Worm (Caenorhabditis elegans) whole organism, L4 larva: ENCODE data around the gene B0222.5.
A peak's percentile ranks its signal among the peaks of the same experiment; 100 is the strongest.

ENCODE experiments used
- F10B5.3 ChIP-seq: sonication (generic microtip); optimal IDR thresholded peaks from 2 replicates; lab custom pipeline; 2016; ENCODE audit warnings: mild to moderate bottlenecking, missing genetic modification characterization, missing compliant biosample characterization
- F26F4.8 ChIP-seq: fragments of 200-800 bp; sonication (Bioruptor generic); conservative IDR thresholded peaks from 2 replicates; pipeline ENCODE4 v1.3.6; 2022; ENCODE audit warnings: missing genetic modification characterization, missing compliant biosample characterization
- F37D6.2 ChIP-seq: sonication (generic microtip); optimal IDR thresholded peaks from 2 replicates; lab custom pipeline; 2016; ENCODE audit warnings: mild to moderate bottlenecking, missing genetic modification characterization, missing compliant biosample characterization
- F44E2.7 ChIP-seq: fragments of 200-800 bp; sonication (Bioruptor generic); IDR thresholded peaks from 2 replicates; pipeline ENCODE4 v2.1.2; 2022; ENCODE audit warnings: missing genetic modification characterization, missing compliant biosample characterization
- F49E8.2 ChIP-seq: sonication (generic microtip); optimal IDR thresholded peaks from 2 replicates; lab custom pipeline; 2016; ENCODE audit warnings: missing compliant biosample characterization, mild to moderate bottlenecking, missing genetic modification characterization, borderline replicate concordance
- R02D3.7 ChIP-seq: fragments of 150-350 bp; sonication (generic microtip); optimal IDR thresholded peaks from 3 replicates; lab custom pipeline; 2014; ENCODE audit warnings: missing biosample characterization, missing genetic modification characterization
- Y48G9A.11 ChIP-seq: fragments of 200-800 bp; sonication (Bioruptor generic); IDR thresholded peaks from 2 replicates; pipeline ENCODE4 v1.3.6; 2022; ENCODE audit warnings: missing genetic modification reagents, missing genetic modification characterization, missing compliant biosample characterization
- aha-1 ChIP-seq: fragments of 150-350 bp; peaks from one replicate; lab custom pipeline; 2014; ENCODE audit warnings: missing biosample characterization, missing genetic modification characterization
- aly-2 ChIP-seq: sonication (generic microtip); optimal IDR thresholded peaks from 2 replicates; lab custom pipeline; 2018; ENCODE audit warnings: missing biosample characterization, missing genetic modification characterization
- ceh-32 ChIP-seq: sonication (generic microtip); optimal IDR thresholded peaks from 2 replicates; lab custom pipeline; 2016; ENCODE audit warnings: mild to moderate bottlenecking, missing genetic modification characterization, missing compliant biosample characterization; ENCODE audit not compliant: poor library complexity
- ceh-62 ChIP-seq: sonication (generic microtip); optimal IDR thresholded peaks from 2 replicates; lab custom pipeline; 2017; ENCODE audit warnings: missing biosample characterization, missing genetic modification characterization
- ces-1 ChIP-seq: fragments of 150-350 bp; sonication (generic microtip); optimal IDR thresholded peaks from 4 replicates; lab custom pipeline; 2014; ENCODE audit warnings: missing biosample characterization, missing genetic modification reagents, missing genetic modification characterization
- ctbp-1 ChIP-seq: fragments of 200-800 bp; sonication (Bioruptor generic); IDR thresholded peaks from 2 replicates; pipeline ENCODE4 v1.3.6; 2022; ENCODE audit warnings: missing genetic modification reagents, missing genetic modification characterization, missing compliant biosample characterization
- daf-16 ChIP-seq, 3 experiments: sonication (generic microtip); optimal IDR thresholded peaks; 2 replicates each; lab custom pipeline; 2016 to 2017; ENCODE audit warnings: missing genetic modification characterization in 3 of 3, missing genetic modification reagents in 3 of 3, mild to moderate bottlenecking in 2 of 3, missing compliant biosample characterization in 2 of 3, missing biosample characterization in 1 of 3, moderate library complexity in 1 of 3
- dmd-9 ChIP-seq: fragments of 200-800 bp; sonication (Bioruptor generic); IDR thresholded peaks from 2 replicates; pipeline ENCODE4 v1.3.6; 2022; ENCODE audit warnings: missing genetic modification reagents, missing genetic modification characterization, missing compliant biosample characterization
- fkh-10 ChIP-seq: fragments of 150-350 bp; optimal IDR thresholded peaks from 2 replicates; lab custom pipeline; 2014; ENCODE audit warnings: missing biosample characterization, missing genetic modification reagents, missing genetic modification characterization
- gei-8 ChIP-seq: fragments of 200-800 bp; sonication (Bioruptor generic); optimal IDR thresholded peaks from 2 replicates; lab custom pipeline; 2018; ENCODE audit warnings: mild to moderate bottlenecking, missing genetic modification characterization, missing compliant biosample characterization
- hif-1 ChIP-seq, 2 experiments: sonication (generic microtip); optimal IDR thresholded peaks; 2 replicates each; lab custom pipeline; 2016 to 2017; ENCODE audit warnings: missing compliant biosample characterization in 2 of 2, missing genetic modification characterization in 2 of 2, missing genetic modification reagents in 2 of 2, missing genotype in 2 of 2, mild to moderate bottlenecking in 1 of 2
- hlh-11 ChIP-seq: fragments of 200-800 bp; sonication (Bioruptor generic); optimal IDR thresholded peaks from 2 replicates; lab custom pipeline; 2018; ENCODE audit warnings: mild to moderate bottlenecking, missing genetic modification characterization, missing compliant biosample characterization
- hlh-30 ChIP-seq: sonication (generic microtip); optimal IDR thresholded peaks from 2 replicates; lab custom pipeline; 2017; ENCODE audit warnings: antibody characterized with exemption, mild to moderate bottlenecking, missing genetic modification characterization, missing compliant biosample characterization; ENCODE audit not compliant: insufficient read depth
- hmg-1.1 ChIP-seq: fragments of 200-800 bp; sonication (Bioruptor generic); IDR thresholded peaks from 2 replicates; pipeline ENCODE4 v1.3.6; 2022; ENCODE audit warnings: missing genetic modification reagents, missing genetic modification characterization, missing compliant biosample characterization
- lin-1 ChIP-seq: fragments of 200-800 bp; sonication (Bioruptor generic); IDR thresholded peaks from 2 replicates; pipeline ENCODE4 v1.3.6; 2022; ENCODE audit warnings: missing genetic modification reagents, missing genetic modification characterization, missing compliant biosample characterization
- lin-15B ChIP-seq: fragments of 150-350 bp; sonication (generic microtip); optimal IDR thresholded peaks from 3 replicates; lab custom pipeline; 2014; ENCODE audit warnings: missing biosample characterization, missing genetic modification characterization
- lin-38 ChIP-seq: fragments of 200-800 bp; sonication (Bioruptor generic); IDR thresholded peaks from 2 replicates; pipeline ENCODE4 v1.3.6; 2022; ENCODE audit warnings: missing genetic modification reagents, missing genetic modification characterization, missing compliant biosample characterization
- lsy-2 ChIP-seq, 2 experiments: fragments of 150-350 bp in 1 of 2; sonication (generic microtip) in 1 of 2; optimal IDR thresholded peaks; 2 replicates each; lab custom pipeline; 2014 to 2017; ENCODE audit warnings: missing biosample characterization in 2 of 2, missing genetic modification characterization in 2 of 2
- madf-5 ChIP-seq, 2 experiments: fragments of 200-800 bp; sonication (Bioruptor generic); IDR thresholded peaks; 2 replicates each; pipeline ENCODE4 v1.3.6; 2022; ENCODE audit warnings: missing compliant biosample characterization in 2 of 2, missing genetic modification characterization in 2 of 2
- mdt-29 ChIP-seq: fragments of 200-800 bp; sonication (Bioruptor generic); IDR thresholded peaks from 2 replicates; pipeline ENCODE4 v1.3.6; 2022; ENCODE audit warnings: missing genetic modification reagents, missing genetic modification characterization, missing compliant biosample characterization
- mep-1 ChIP-seq: fragments of 150-350 bp; sonication (generic microtip); optimal IDR thresholded peaks from 3 replicates; lab custom pipeline; 2014; ENCODE audit warnings: missing biosample characterization, missing genetic modification characterization
- mxl-3 ChIP-seq: fragments of 200-800 bp; sonication (Bioruptor generic); optimal IDR thresholded peaks from 2 replicates; lab custom pipeline; 2018; ENCODE audit warnings: mild to moderate bottlenecking, missing genetic modification characterization, missing compliant biosample characterization
- nhr-10 ChIP-seq: fragments of 150-350 bp; optimal IDR thresholded peaks from 2 replicates; lab custom pipeline; 2014; ENCODE audit warnings: missing biosample characterization, missing genetic modification characterization
- nhr-111 ChIP-seq: fragments of 200-800 bp; sonication (Bioruptor generic); optimal IDR thresholded peaks from 2 replicates; lab custom pipeline; 2018; ENCODE audit warnings: mild to moderate bottlenecking, missing genetic modification characterization, missing compliant biosample characterization
- nhr-237 ChIP-seq: sonication (generic microtip); optimal IDR thresholded peaks from 2 replicates; lab custom pipeline; 2017; ENCODE audit warnings: missing biosample characterization, missing genetic modification characterization
- nhr-28 ChIP-seq: fragments of 150-350 bp; optimal IDR thresholded peaks from 2 replicates; lab custom pipeline; 2014; ENCODE audit warnings: missing biosample characterization, missing genetic modification characterization
- nhr-41 ChIP-seq: fragments of 200-800 bp; sonication (Bioruptor generic); IDR thresholded peaks from 2 replicates; pipeline ENCODE4 v1.3.6; 2022; ENCODE audit warnings: missing genetic modification reagents, missing genetic modification characterization, missing compliant biosample characterization
- pqm-1 ChIP-seq: sonication (generic microtip); optimal IDR thresholded peaks from 2 replicates; lab custom pipeline; 2017; ENCODE audit warnings: missing biosample characterization, missing genetic modification characterization
- unc-62 ChIP-seq, 3 experiments: fragments of 150-350 bp in 1 of 3; sonication (generic microtip); optimal IDR thresholded peaks in 2 of 3; peaks in 1 of 3; 1 replicate in 1 of 3; 2 replicates in 2 of 3; lab custom pipeline; 2014 to 2017; ENCODE audit warnings: missing biosample characterization in 3 of 3, missing genetic modification characterization in 3 of 3, missing genetic modification reagents in 3 of 3, missing genotype in 1 of 3
- zag-1 ChIP-seq: fragments of 150-350 bp; optimal IDR thresholded peaks from 2 replicates; lab custom pipeline; 2014; ENCODE audit warnings: missing biosample characterization, missing genetic modification characterization

Gene B0222.5

DNA sequence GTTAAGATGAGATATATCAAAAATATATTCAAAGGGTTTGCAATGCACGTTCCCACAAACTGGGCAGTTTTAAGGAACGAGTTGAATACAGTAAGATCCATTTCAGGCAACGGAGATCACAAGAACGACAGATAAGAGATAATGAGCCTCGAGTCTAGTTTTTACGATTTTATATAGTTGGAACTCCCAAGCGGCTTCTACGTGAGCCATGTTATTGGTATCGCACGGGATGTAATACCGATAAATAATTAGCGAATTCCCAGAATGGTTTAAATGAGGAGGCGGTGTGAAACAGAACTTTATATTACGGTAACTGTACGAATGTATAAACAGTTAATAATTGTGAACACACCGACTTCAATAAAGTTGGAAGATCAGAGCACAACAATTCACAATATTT lies 44.2 kb upstream of the B0222.5 start, which contains the start of gene str-177:
Gene str-177 (minus strand): TSS at position 101 of the 400 bp plus-strand sequence.
- TF ChIP-seq dmd-9 (GFP tag; lab: Robert Waterston, UW) (no peak), nhr-41 (no peak), hif-1 (tag; optimal IDR thresholded peaks at IDR 0.05; lab: Kevin White, UChicago) (no peak), hlh-11 (no peak), gei-8 (GFP tag; lab: Kevin White, UChicago) (no peak), fkh-10 (no peak), ceh-62 (tag; lab: Kevin White, UChicago) (no peak), unc-62 (GFP tag; optimal IDR thresholded peaks at IDR 0.05 in 1 of 2; lab: Kevin White, UChicago) (no peak), unc-62 (tag; optimal IDR thresholded peaks at IDR 0.05; lab: Kevin White, UChicago) (no peak)
- TF ChIP-seq, all 104 proteins: peak for 0

DNA sequence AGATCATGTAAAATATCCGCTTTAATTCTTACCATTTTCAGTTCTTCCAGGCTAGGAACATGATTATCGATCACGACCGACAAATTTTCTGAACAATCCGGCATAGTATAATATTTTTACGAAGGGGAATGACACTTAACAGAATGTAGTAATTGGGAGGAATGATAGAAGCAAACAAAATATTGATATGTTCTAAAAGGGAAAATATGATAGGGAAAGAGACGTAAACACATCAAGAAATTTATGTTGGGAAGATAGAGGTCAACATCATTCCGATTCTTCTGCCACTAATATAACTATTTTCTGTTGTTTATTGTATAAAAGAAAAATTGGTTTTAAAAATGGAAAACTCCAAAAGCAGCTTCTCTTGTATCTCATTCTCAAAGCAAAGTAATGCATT lies 42.4 kb upstream of the B0222.5 start, which contains the start of gene C24B5.4:
Gene C24B5.4 (minus strand): TSS at position 206 of the 400 bp plus-strand sequence.
- peak; percentile 22 for TF ChIP-seq pqm-1 (tag; lab: Kevin White, UChicago)
- no peak for TF ChIP-seq F44E2.7
- TF ChIP-seq nhr-28: peak; percentile 50
- no peak for TF ChIP-seq daf-16 (GFP tag; optimal IDR thresholded peaks at IDR 0.05; lab: Kevin White, UChicago)
- peak; percentile 95 for TF ChIP-seq daf-16 (tag; optimal IDR thresholded peaks at IDR 0.05; lab: Kevin White, UChicago)

DNA sequence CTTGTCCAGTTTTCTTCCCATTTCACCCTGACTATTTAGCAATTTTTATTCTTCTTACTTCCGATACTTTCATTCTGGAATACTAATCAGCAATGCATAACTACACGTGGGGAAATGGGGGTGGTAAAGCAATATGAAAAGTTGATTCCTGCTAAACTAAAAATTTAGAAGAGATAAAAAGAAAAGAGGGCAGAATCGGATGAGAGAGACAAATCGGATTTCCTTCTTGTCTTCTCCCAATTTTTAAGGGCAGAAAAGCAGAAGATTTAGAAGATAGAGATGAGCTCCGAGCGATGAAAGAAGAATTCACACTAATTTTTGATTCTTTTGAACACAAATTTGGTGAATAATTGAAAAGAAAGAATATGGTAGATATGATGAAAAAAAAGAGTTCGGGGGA lies 39.4 kb upstream of the B0222.5 start:
- TF ChIP-seq lin-38 (no peak), ces-1 (peak; percentile 56), ctbp-1 (GFP tag; lab: Robert Waterston, UW) (peak; percentile 54; the same call in 1 of the 2 replicates)

DNA sequence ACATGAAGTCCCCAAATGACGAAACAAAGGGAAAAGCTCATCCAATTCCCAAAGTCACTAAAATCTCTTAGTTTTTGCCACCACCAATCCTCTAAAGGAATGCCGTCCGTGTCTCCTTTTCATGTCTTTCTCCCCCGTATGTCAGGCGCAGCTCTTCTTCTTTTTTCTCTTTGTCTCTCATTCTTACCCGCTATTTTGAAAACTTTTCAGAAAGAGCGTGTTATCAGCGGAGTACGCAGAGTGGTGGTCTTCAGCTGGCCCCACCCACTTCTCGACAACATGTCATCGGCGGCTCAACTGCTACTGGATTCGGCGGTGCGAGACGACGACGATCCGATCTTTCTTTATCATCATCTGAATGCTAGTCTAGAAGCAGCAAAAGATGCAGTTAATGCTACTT lies 36.7 kb upstream of the B0222.5 start, which contains the start of gene sphr-1:
Gene sphr-1 (plus strand): TSS at position 205 of the 400 bp plus-strand sequence.
- no peak for TF ChIP-seq aly-2 (tag; lab: Kevin White, UChicago)
- peak; percentile 5 for TF ChIP-seq aha-1 (tag; lab: Kevin White, UChicago)
- no peak for TF ChIP-seq R02D3.7
- TF ChIP-seq fkh-10: peak; percentile 6
- peak in 1 of 2 experiments; percentile 95 for TF ChIP-seq unc-62 (GFP tag; optimal IDR thresholded peaks at IDR 0.05 in 1 of 2; lab: Kevin White, UChicago)
- TF ChIP-seq unc-62 (tag; optimal IDR thresholded peaks at IDR 0.05; lab: Kevin White, UChicago): no peak
- TF ChIP-seq nhr-28: no peak
- 0 out of 2 replicates have a peak, but pooled peaks have one; percentile 36 for TF ChIP-seq ctbp-1 (GFP tag; lab: Robert Waterston, UW)
- no peak for TF ChIP-seq F37D6.2 (tag; lab: Kevin White, UChicago)
- TF ChIP-seq nhr-10: no peak
- TF ChIP-seq, all 104 proteins: peak for 4

DNA sequence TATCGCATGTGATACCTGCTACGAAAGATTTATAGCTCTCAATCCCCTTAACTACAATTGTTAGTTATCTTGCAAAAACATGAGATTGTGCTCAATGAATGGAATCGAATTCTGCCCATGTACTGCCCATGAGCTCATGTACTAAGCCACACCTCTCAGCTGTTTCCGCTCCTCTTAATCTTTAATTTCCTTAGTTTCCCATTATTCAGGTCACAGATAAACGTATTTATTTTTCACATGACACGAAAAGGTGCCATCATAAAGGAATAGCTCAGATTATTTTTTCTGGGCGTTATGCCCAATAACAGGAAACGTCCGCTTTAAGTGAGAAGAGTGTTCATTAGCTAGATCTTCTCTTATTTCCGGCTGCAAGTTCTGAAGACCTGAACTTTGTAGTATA lies 31.4 kb upstream of the B0222.5 start:
- TF ChIP-seq mxl-3: no peak
- no peak for TF ChIP-seq ceh-32 (tag; lab: Kevin White, UChicago)
- no peak for TF ChIP-seq lsy-2 (tag; optimal IDR thresholded peaks at IDR 0.05; lab: Kevin White, UChicago)
- TF ChIP-seq lin-15B (tag; lab: Kevin White, UChicago): no peak
- TF ChIP-seq aha-1 (tag; lab: Kevin White, UChicago): peak; percentile 20

DNA sequence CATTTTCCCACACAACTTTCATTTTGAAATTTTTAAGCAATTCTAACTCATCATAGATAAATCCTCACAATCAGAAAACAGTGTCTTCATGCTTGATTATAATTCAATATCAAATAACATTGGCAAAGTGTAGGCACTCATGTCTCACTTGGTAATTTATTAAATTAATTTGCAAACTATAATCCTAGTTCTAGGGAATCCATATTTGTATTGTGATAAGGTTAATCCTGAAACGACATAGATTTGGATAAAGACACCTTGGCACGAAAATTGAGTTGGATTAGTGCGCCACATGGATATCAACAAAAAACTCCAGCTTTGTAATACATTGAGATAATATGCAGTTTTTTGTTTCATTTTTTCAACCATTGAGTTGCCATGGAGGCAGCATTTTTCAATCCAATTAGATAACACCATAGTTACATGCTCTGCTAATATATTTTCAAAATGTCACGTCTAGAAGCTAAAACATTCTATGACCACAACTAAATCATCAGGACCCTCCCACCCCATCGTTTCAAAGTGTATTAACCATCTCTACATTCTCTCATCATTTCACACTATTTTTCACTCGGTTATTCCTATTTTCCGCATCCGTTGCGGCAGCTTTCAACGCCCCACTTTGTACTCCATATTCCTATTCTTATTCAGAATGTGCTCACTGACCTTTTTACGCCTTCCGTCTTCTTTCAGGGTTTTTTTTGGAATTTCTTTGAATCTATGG lies 29.2 kb upstream of the B0222.5 start:
- TF ChIP-seq pqm-1 (tag; lab: Kevin White, UChicago): no peak
- peak; percentile 8 for TF ChIP-seq aha-1 (tag; lab: Kevin White, UChicago)
- TF ChIP-seq nhr-111 (GFP tag; lab: Kevin White, UChicago): no peak

DNA sequence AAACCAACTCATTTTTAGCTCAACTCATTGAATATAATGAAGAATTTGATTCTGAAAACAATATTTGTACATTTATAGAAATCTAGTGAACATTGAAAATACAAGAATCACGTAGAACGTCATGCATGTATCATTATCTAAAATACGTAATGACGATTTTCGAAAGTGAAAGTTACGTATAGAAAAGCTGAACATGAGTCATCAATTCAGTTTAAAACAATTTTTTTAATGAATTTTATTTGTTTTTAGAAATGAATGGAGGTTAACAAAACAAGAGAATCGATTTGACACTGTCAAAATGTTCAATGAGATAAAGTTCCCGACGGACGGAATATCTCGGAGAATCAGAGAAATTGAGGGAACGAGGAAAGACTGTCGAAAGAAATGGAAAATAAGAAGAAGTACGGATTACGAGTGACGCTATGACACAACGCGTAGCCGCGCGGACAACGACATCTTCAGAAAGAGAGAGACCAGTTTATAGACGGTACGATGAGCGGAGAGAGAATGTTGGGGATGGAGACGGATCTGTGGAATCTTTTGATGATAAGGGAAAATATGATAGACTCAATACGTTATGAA lies 27.1 kb upstream of the B0222.5 start, which contains the start of gene ptr-1:
Gene ptr-1 (minus strand): TSS at position 51 of the 582 bp plus-strand sequence.
- no peak for TF ChIP-seq mep-1 (tag; lab: Kevin White, UChicago)
- no peak for TF ChIP-seq F26F4.8 (GFP tag; lab: Robert Waterston, UW)
- TF ChIP-seq hmg-1.1 (GFP tag; lab: Robert Waterston, UW): no peak
- TF ChIP-seq nhr-237 (tag; lab: Kevin White, UChicago): no peak
- no peak for TF ChIP-seq aly-2 (tag; lab: Kevin White, UChicago)
- TF ChIP-seq zag-1 (tag; lab: Kevin White, UChicago): no peak
- no peak for TF ChIP-seq madf-5 (GFP tag; IDR thresholded peaks at IDR 0.05; lab: Robert Waterston, UW)
- no peak for TF ChIP-seq Y48G9A.11 (GFP tag; lab: Robert Waterston, UW)
- TF ChIP-seq F49E8.2 (tag; lab: Kevin White, UChicago): no peak
- no peak for TF ChIP-seq lin-1 (GFP tag; lab: Robert Waterston, UW)
- no peak for TF ChIP-seq F10B5.3
- TF ChIP-seq mdt-29: no peak
- TF ChIP-seq hlh-30 (tag; lab: Kevin White, UChicago): no peak
